Worm (Caenorhabditis elegans) whole organism, L2 larva: Measurements from ENCODE around the gene C16B8.2.

Experiments
- F13H6.1 ChIP-seq: sonication (generic microtip); optimal IDR thresholded peaks from 2 replicates; lab custom pipeline; 2016; ENCODE audit warnings: missing genetic modification characterization, missing compliant biosample characterization
- R02D3.7 ChIP-seq: fragments of 150-350 bp; optimal IDR thresholded peaks from 2 replicates; lab custom pipeline; 2014; ENCODE audit warnings: missing biosample characterization, missing genetic modification characterization
- blmp-1 ChIP-seq: sonication (generic microtip); optimal IDR thresholded peaks from 2 replicates; lab custom pipeline; 2017; ENCODE audit warnings: missing genetic modification characterization, mild to moderate bottlenecking, missing compliant biosample characterization, antibody characterized with exemption, moderate library complexity; ENCODE audit not compliant: insufficient read depth
- ceh-16 ChIP-seq: fragments of 150-350 bp; optimal IDR thresholded peaks from 2 replicates; lab custom pipeline; 2014; ENCODE audit warnings: missing biosample characterization, missing genetic modification characterization
- crh-2 ChIP-seq: sonication (generic microtip); optimal IDR thresholded peaks from 2 replicates; lab custom pipeline; 2017; ENCODE audit warnings: missing biosample characterization, missing genetic modification characterization
- dmd-4 ChIP-seq: sonication (generic microtip); optimal IDR thresholded peaks from 2 replicates; lab custom pipeline; 2017; ENCODE audit warnings: missing biosample characterization, missing genetic modification characterization
- egl-27 ChIP-seq: sonication (generic microtip); optimal IDR thresholded peaks from 3 replicates; lab custom pipeline; 2017; ENCODE audit warnings: missing biosample characterization, missing genetic modification reagents, missing genetic modification characterization
- elt-1 ChIP-seq: fragments of 150-350 bp; optimal IDR thresholded peaks from 2 replicates; lab custom pipeline; 2014; ENCODE audit warnings: missing biosample characterization, missing genetic modification characterization
- fos-1 ChIP-seq: fragments of 150-350 bp; optimal IDR thresholded peaks from 2 replicates; lab custom pipeline; 2014; ENCODE audit warnings: missing biosample characterization, missing genetic modification characterization
- lin-11 ChIP-seq: fragments of 150-350 bp; sonication (generic microtip); optimal IDR thresholded peaks from 2 replicates; lab custom pipeline; 2014; ENCODE audit warnings: missing biosample characterization, missing genetic modification characterization, inconsistent platforms, mixed read lengths
- lin-13 ChIP-seq: fragments of 150-350 bp; optimal IDR thresholded peaks from 2 replicates; lab custom pipeline; 2014; ENCODE audit warnings: missing biosample characterization, missing genetic modification reagents, missing genetic modification characterization
- lin-39 ChIP-seq: fragments of 150-350 bp; optimal IDR thresholded peaks from 2 replicates; lab custom pipeline; 2014; ENCODE audit warnings: missing biosample characterization, missing genetic modification reagents, missing genetic modification characterization
- lsy-2 ChIP-seq, 2 experiments: fragments of 150-350 bp in 1 of 2; sonication (generic microtip) in 1 of 2; optimal IDR thresholded peaks; 2 replicates each; lab custom pipeline; 2014 to 2017; ENCODE audit warnings: missing biosample characterization in 2 of 2, missing genetic modification characterization in 2 of 2
- mbf-1 ChIP-seq: sonication (generic microtip); optimal IDR thresholded peaks from 2 replicates; lab custom pipeline; 2017; ENCODE audit warnings: missing biosample characterization, missing genetic modification characterization
- nhr-11 ChIP-seq: fragments of 150-350 bp; optimal IDR thresholded peaks from 2 replicates; lab custom pipeline; 2014; ENCODE audit warnings: missing biosample characterization, missing genetic modification characterization
- nhr-12 ChIP-seq: fragments of 150-350 bp; optimal IDR thresholded peaks from 2 replicates; lab custom pipeline; 2014; ENCODE audit warnings: missing biosample characterization, missing genetic modification characterization
- nhr-21 ChIP-seq: fragments of 150-350 bp; optimal IDR thresholded peaks from 2 replicates; lab custom pipeline; 2014; ENCODE audit warnings: missing biosample characterization, missing genetic modification characterization
- nhr-23 ChIP-seq: fragments of 150-350 bp; optimal IDR thresholded peaks from 2 replicates; lab custom pipeline; 2014; ENCODE audit warnings: missing biosample characterization, missing genetic modification reagents, missing genetic modification characterization
- nhr-25 ChIP-seq: fragments of 150-350 bp; sonication (generic microtip); optimal IDR thresholded peaks from 3 replicates; lab custom pipeline; 2014; ENCODE audit warnings: missing biosample characterization, missing genetic modification characterization
- nhr-77 ChIP-seq: fragments of 150-350 bp; optimal IDR thresholded peaks from 2 replicates; lab custom pipeline; 2014; ENCODE audit warnings: missing biosample characterization, missing genetic modification characterization
- peb-1 ChIP-seq: fragments of 150-350 bp; optimal IDR thresholded peaks from 2 replicates; lab custom pipeline; 2014; ENCODE audit warnings: missing biosample characterization, missing genetic modification characterization
- sem-4 ChIP-seq: fragments of 150-350 bp; optimal IDR thresholded peaks from 2 replicates; lab custom pipeline; 2014; ENCODE audit warnings: missing biosample characterization, missing genetic modification reagents, missing genetic modification characterization
- skn-1 ChIP-seq: sonication (generic microtip); optimal IDR thresholded peaks from 2 replicates; lab custom pipeline; 2017; ENCODE audit warnings: missing biosample characterization, missing genetic modification characterization
- sma-3 ChIP-seq: sonication (generic microtip); optimal IDR thresholded peaks from 2 replicates; lab custom pipeline; 2016; ENCODE audit warnings: missing genetic modification reagents, missing genetic modification characterization, missing compliant biosample characterization
- sma-9 ChIP-seq, 2 experiments: fragments of 150-350 bp in 1 of 2; sonication (generic microtip) in 1 of 2; optimal IDR thresholded peaks; 2 replicates each; lab custom pipeline; 2014 to 2016; ENCODE audit warnings: missing genetic modification characterization in 2 of 2, mild to moderate bottlenecking in 1 of 2, missing biosample characterization in 1 of 2, missing compliant biosample characterization in 1 of 2, missing genetic modification reagents in 1 of 2, moderate library complexity in 1 of 2
- snpc-4 ChIP-seq: fragments of 150-350 bp; optimal IDR thresholded peaks from 2 replicates; lab custom pipeline; 2014; ENCODE audit warnings: missing biosample characterization, missing genetic modification characterization
- unc-39 ChIP-seq: fragments of 150-350 bp; optimal IDR thresholded peaks from 2 replicates; lab custom pipeline; 2014; ENCODE audit warnings: missing biosample characterization, missing genetic modification characterization
- unc-62 ChIP-seq: fragments of 150-350 bp; optimal IDR thresholded peaks from 2 replicates; lab custom pipeline; 2014; ENCODE audit warnings: missing biosample characterization, missing genetic modification reagents, missing genetic modification characterization
- zag-1 ChIP-seq: fragments of 150-350 bp; optimal IDR thresholded peaks from 2 replicates; lab custom pipeline; 2014; ENCODE audit warnings: missing biosample characterization, missing genetic modification characterization
- ztf-1 ChIP-seq: fragments of 200-800 bp; sonication (Bioruptor generic); conservative IDR thresholded peaks from 2 replicates; pipeline ENCODE4 v1.3.6; 2022; ENCODE audit warnings: missing genetic modification characterization, missing compliant biosample characterization
- ztf-11 ChIP-seq: sonication (generic microtip); optimal IDR thresholded peaks from 2 replicates; lab custom pipeline; 2017; ENCODE audit warnings: missing biosample characterization, missing genetic modification characterization

Gene C16B8.2

ce11 chrX:3942267-3942666 is 24.0 kb downstream of the C16B8.2 start, which contains the start of gene T19D2.13:
Gene T19D2.13, minus strand, starts transcription at chrX:3942367.
- TF ChIP-seq nhr-11 (tag; lab: Kevin White, UChicago), result no peak
- TF ChIP-seq mbf-1 (tag; lab: Kevin White, UChicago), result no peak
- TF ChIP-seq unc-62, result no peak
- no peak for TF ChIP-seq ztf-1
- TF ChIP-seq nhr-23 (tag; lab: Kevin White, UChicago), result no peak
- TF ChIP-seq lsy-2 (tag; optimal IDR thresholded peaks at IDR 0.05; lab: Kevin White, UChicago), result no peak
- TF ChIP-seq nhr-77 (tag; lab: Kevin White, UChicago), result no peak
- no peak for TF ChIP-seq lin-11
- TF ChIP-seq egl-27 (tag; lab: Kevin White, UChicago), result no peak
- TF ChIP-seq snpc-4 (tag; lab: Kevin White, UChicago), result no peak
- no peak for TF ChIP-seq F13H6.1 (tag; lab: Kevin White, UChicago)
- TF ChIP-seq fos-1, result no peak

ce11 chrX:3938950-3939349 is 27.3 kb downstream of the C16B8.2 start, which contains the start of gene T19D2.3:
Gene T19D2.3, plus strand, starts transcription at chrX:3939250.
- TF ChIP-seq nhr-11 (tag; lab: Kevin White, UChicago) (no peak), sma-9 (GFP tag; optimal IDR thresholded peaks at IDR 0.05; lab: Kevin White, UChicago) (no peak), sma-9 (tag; optimal IDR thresholded peaks at IDR 0.05; lab: Kevin White, UChicago) (no peak), crh-2 (no peak), unc-39 (no peak), elt-1 (no peak), ztf-11 (no peak), nhr-12 (tag; lab: Kevin White, UChicago) (no peak), nhr-25 (tag; lab: Kevin White, UChicago) (no peak), lin-13 (GFP tag; lab: Kevin White, UChicago) (no peak), zag-1 (tag; lab: Kevin White, UChicago) (no peak), peb-1 (no peak), dmd-4 (tag; lab: Kevin White, UChicago) (no peak), lin-11 (no peak), ceh-16 (tag; lab: Kevin White, UChicago) (no peak), R02D3.7 (tag; lab: Kevin White, UChicago) (no peak), skn-1 (tag; lab: Kevin White, UChicago) (no peak), ztf-1 (no peak)
- TF ChIP-seq, all 48 proteins: peak for 0

- TF ChIP-seq zag-1 (tag; lab: Kevin White, UChicago), result no peak
- no peak for TF ChIP-seq nhr-21 (tag; lab: Kevin White, UChicago)
- no peak for TF ChIP-seq blmp-1 (tag; lab: Kevin White, UChicago)
Measured at ce11 chrX:3937884-3938283, 28.3 kb downstream of the C16B8.2 start.

- TF ChIP-seq fos-1 (no peak), nhr-25 (tag; lab: Kevin White, UChicago) (no peak), lin-39 (tag; lab: Kevin White, UChicago) (no peak)
Measured at ce11 chrX:3937483-3937882, 28.7 kb downstream of the C16B8.2 start.

- peak; percentile 41 for TF ChIP-seq sma-9 (GFP tag; optimal IDR thresholded peaks at IDR 0.05; lab: Kevin White, UChicago)
- TF ChIP-seq sma-9 (tag; optimal IDR thresholded peaks at IDR 0.05; lab: Kevin White, UChicago), result no peak
- peak; percentile 13 for TF ChIP-seq sma-3 (GFP tag; lab: Kevin White, UChicago)
- peak; percentile 65 for TF ChIP-seq nhr-25 (tag; lab: Kevin White, UChicago)
- TF ChIP-seq sem-4 (tag; lab: Kevin White, UChicago), result peak; percentile 5
- TF ChIP-seq blmp-1 (tag; lab: Kevin White, UChicago), result peak; percentile 88
- no peak for TF ChIP-seq nhr-11 (tag; lab: Kevin White, UChicago)
Measured at ce11 chrX:3932694-3933093, 33.5 kb downstream of the C16B8.2 start.

ce11 chrX:3931350-3931749 is 34.9 kb downstream of the C16B8.2 start, which contains the start of gene adt-3:
Gene adt-3, plus strand, starts transcription at chrX:3931650.
- no peak for TF ChIP-seq mbf-1 (tag; lab: Kevin White, UChicago)
- no peak for TF ChIP-seq lin-39 (tag; lab: Kevin White, UChicago)
- TF ChIP-seq dmd-4 (tag; lab: Kevin White, UChicago), result no peak
- no peak for TF ChIP-seq elt-1
